Worm (Caenorhabditis elegans) whole organism, midembryonic: ENCODE results near the gene ipp-5.

Experiments used
- T22C8.4 ChIP-seq: fragments of 200-800 bp; sonication (Bioruptor generic); IDR thresholded peaks from 2 replicates; pipeline ENCODE4 v1.3.6; 2022; ENCODE audit warnings: missing genetic modification characterization, missing compliant biosample characterization
- cog-1 ChIP-seq: sonication (generic microtip); optimal IDR thresholded peaks from 2 replicates; lab custom pipeline; 2016; ENCODE audit warnings: missing genetic modification characterization, missing compliant biosample characterization
- flt-1 ChIP-seq: fragments of 200-800 bp; sonication (Bioruptor generic); IDR thresholded peaks from 2 replicates; pipeline ENCODE4 v1.3.6; 2022; ENCODE audit warnings: missing genetic modification characterization, missing compliant biosample characterization
- ref-1 ChIP-seq: fragments of 200-800 bp; sonication (Bioruptor generic); conservative IDR thresholded peaks from 2 replicates; pipeline ENCODE4 v1.3.6; 2022; ENCODE audit warnings: missing genetic modification reagents, missing genetic modification characterization, missing compliant biosample characterization
- tab-1 ChIP-seq: fragments of 200-800 bp; sonication (Bioruptor generic); IDR thresholded peaks from 2 replicates; pipeline ENCODE4 v1.3.6; 2022; ENCODE audit warnings: missing genetic modification characterization, missing compliant biosample characterization
- ztf-23 ChIP-seq: fragments of 200-800 bp; sonication (Bioruptor generic); IDR thresholded peaks from 2 replicates; pipeline ENCODE4 v1.3.6; 2022; ENCODE audit warnings: missing genetic modification reagents, missing genetic modification characterization, missing compliant biosample characterization

ce11 chrX:6048508-6048907, 17.2 kb downstream of the ipp-5 start, which contains the start of gene pak-1:
- TF ChIP-seq ztf-23 (GFP tag; lab: Robert Waterston, UW) (no peak), T22C8.4 (no peak), flt-1 (GFP tag; lab: Robert Waterston, UW) (no peak), ref-1 (GFP tag; lab: Robert Waterston, UW) (no peak), tab-1 (GFP tag; lab: Robert Waterston, UW) (no peak), cog-1 (tag; lab: Kevin White, UChicago) (no peak)
